Fruit fly (Drosophila melanogaster): ENCODE measurements around the gene CG12118.

- TF ChIP-seq CTCF (optimal IDR thresholded peaks at IDR 0.05) (no peak), CG8478 (optimal IDR thresholded peaks at IDR 0.05) (no peak)
These were observed 20.4 kb upstream of the CG12118 start, which contains the start of gene CG15369 for dm6 chrX:9216572-9216971.

All from S2 (cell line).